Worm (Caenorhabditis elegans) whole organism, late embryonic: Measurements from ENCODE around the gene ndua-8.

Experiments
- C08G9.2 ChIP-seq: sonication (generic microtip); optimal IDR thresholded peaks from 2 replicates; lab custom pipeline; 2016; ENCODE audit warnings: mild to moderate bottlenecking, missing genetic modification characterization, moderate library complexity, missing compliant biosample characterization
- T23F11.4 ChIP-seq: fragments of 200-800 bp; sonication (Bioruptor generic); optimal IDR thresholded peaks from 2 replicates; lab custom pipeline; 2018; ENCODE audit warnings: mild to moderate bottlenecking, missing genetic modification characterization, missing compliant biosample characterization
- ahr-1 ChIP-seq: sonication (generic microtip); optimal IDR thresholded peaks from 2 replicates; lab custom pipeline; 2016; ENCODE audit warnings: missing genetic modification characterization, missing compliant biosample characterization
- ceh-14 ChIP-seq: sonication (generic microtip); optimal IDR thresholded peaks from 2 replicates; lab custom pipeline; 2016; ENCODE audit warnings: missing genotype, missing genetic modification characterization, missing compliant biosample characterization
- ceh-18 ChIP-seq: sonication (generic microtip); optimal IDR thresholded peaks from 2 replicates; lab custom pipeline; 2016; ENCODE audit warnings: missing genetic modification characterization, missing compliant biosample characterization
- ceh-19 ChIP-seq: fragments of 200-800 bp; sonication (Bioruptor generic); optimal IDR thresholded peaks from 2 replicates; lab custom pipeline; 2018; ENCODE audit warnings: mild to moderate bottlenecking, missing genetic modification characterization, missing compliant biosample characterization
- ceh-2 ChIP-seq: sonication (generic microtip); optimal IDR thresholded peaks from 2 replicates; lab custom pipeline; 2016; ENCODE audit warnings: missing genotype, missing genetic modification characterization, missing compliant biosample characterization
- ceh-24 ChIP-seq: sonication (generic microtip); optimal IDR thresholded peaks from 2 replicates; lab custom pipeline; 2016; ENCODE audit warnings: mild to moderate bottlenecking, missing genetic modification characterization, missing compliant biosample characterization
- ceh-30 ChIP-seq: fragments of 150-350 bp; optimal IDR thresholded peaks from 2 replicates; lab custom pipeline; 2014; ENCODE audit warnings: missing biosample characterization, missing genetic modification characterization
- ceh-31 ChIP-seq: sonication (generic microtip); optimal IDR thresholded peaks from 2 replicates; lab custom pipeline; 2016; ENCODE audit warnings: missing genetic modification characterization, missing compliant biosample characterization
- ceh-34 ChIP-seq: sonication (generic microtip); optimal IDR thresholded peaks from 2 replicates; lab custom pipeline; 2016; ENCODE audit warnings: mild to moderate bottlenecking, missing genetic modification characterization, missing compliant biosample characterization
- ceh-45 ChIP-seq: fragments of 200-800 bp; sonication (Bioruptor generic); IDR thresholded peaks from 2 replicates; pipeline ENCODE4 v1.3.6; 2022; ENCODE audit warnings: missing genetic modification reagents, missing genetic modification characterization, missing compliant biosample characterization
- ceh-48 ChIP-seq: sonication (generic microtip); optimal IDR thresholded peaks from 2 replicates; lab custom pipeline; 2016; ENCODE audit warnings: missing genetic modification characterization, inconsistent platforms, missing compliant biosample characterization
- ceh-6 ChIP-seq: fragments of 200-800 bp; sonication (Bioruptor generic); optimal IDR thresholded peaks from 2 replicates; lab custom pipeline; 2018; ENCODE audit warnings: mild to moderate bottlenecking, missing genetic modification characterization, missing compliant biosample characterization
- ceh-9 ChIP-seq: sonication (generic microtip); optimal IDR thresholded peaks from 2 replicates; lab custom pipeline; 2016; ENCODE audit warnings: mild to moderate bottlenecking, missing genetic modification characterization, inconsistent platforms, missing compliant biosample characterization
- ets-4 ChIP-seq: sonication (generic microtip); optimal IDR thresholded peaks from 2 replicates; lab custom pipeline; 2016; ENCODE audit warnings: missing genetic modification characterization, missing compliant biosample characterization
- eyg-1 ChIP-seq: sonication (generic microtip); optimal IDR thresholded peaks from 2 replicates; lab custom pipeline; 2016; ENCODE audit warnings: missing genotype, missing genetic modification characterization, missing compliant biosample characterization
- fax-1 ChIP-seq: sonication (generic microtip); optimal IDR thresholded peaks from 2 replicates; lab custom pipeline; 2016; ENCODE audit warnings: missing genotype, missing genetic modification characterization, missing compliant biosample characterization
- fkh-10 ChIP-seq: fragments of 150-350 bp; optimal IDR thresholded peaks from 2 replicates; lab custom pipeline; 2014; ENCODE audit warnings: missing biosample characterization, missing genetic modification reagents, missing genetic modification characterization
- fkh-6 ChIP-seq: sonication (generic microtip); optimal IDR thresholded peaks from 2 replicates; lab custom pipeline; 2016; ENCODE audit warnings: missing genetic modification characterization, missing compliant biosample characterization
- gmeb-2 ChIP-seq: sonication (generic microtip); optimal IDR thresholded peaks from 2 replicates; lab custom pipeline; 2016; ENCODE audit warnings: missing genetic modification characterization, inconsistent platforms, missing compliant biosample characterization
- hlh-30 ChIP-seq: sonication (generic microtip); optimal IDR thresholded peaks from 2 replicates; lab custom pipeline; 2017; ENCODE audit warnings: antibody characterized with exemption, missing genetic modification characterization, missing compliant biosample characterization; ENCODE audit not compliant: insufficient read depth
- hlh-8 ChIP-seq: sonication (generic microtip); optimal IDR thresholded peaks from 2 replicates; lab custom pipeline; 2016; ENCODE audit warnings: missing genotype, missing genetic modification characterization, missing compliant biosample characterization
- lin-11 ChIP-seq: fragments of 200-800 bp; sonication (Bioruptor generic); optimal IDR thresholded peaks from 2 replicates; lab custom pipeline; 2018; ENCODE audit warnings: mild to moderate bottlenecking, missing genetic modification characterization, missing compliant biosample characterization
- madf-2 ChIP-seq: sonication (generic microtip); optimal IDR thresholded peaks from 2 replicates; lab custom pipeline; 2017; ENCODE audit warnings: missing genetic modification characterization, missing compliant biosample characterization
- nfya-1 ChIP-seq: sonication (generic microtip); optimal IDR thresholded peaks from 2 replicates; lab custom pipeline; 2017; ENCODE audit warnings: missing genetic modification characterization, mild to moderate bottlenecking, missing compliant biosample characterization, antibody characterized with exemption, moderate library complexity
- nhr-11 ChIP-seq: fragments of 150-350 bp; optimal IDR thresholded peaks from 2 replicates; lab custom pipeline; 2014; ENCODE audit warnings: missing biosample characterization, missing genetic modification characterization
- nhr-232 ChIP-seq: sonication (generic microtip); optimal IDR thresholded peaks from 2 replicates; lab custom pipeline; 2016; ENCODE audit warnings: missing genetic modification characterization, missing compliant biosample characterization
- npax-4 ChIP-seq: sonication (generic microtip); optimal IDR thresholded peaks from 2 replicates; lab custom pipeline; 2016; ENCODE audit warnings: missing genetic modification characterization, missing compliant biosample characterization
- pag-3 ChIP-seq: sonication (generic microtip); optimal IDR thresholded peaks from 2 replicates; lab custom pipeline; 2016; ENCODE audit warnings: missing compliant biosample characterization, missing genetic modification characterization, borderline replicate concordance
- pqm-1 ChIP-seq: sonication (generic microtip); optimal IDR thresholded peaks from 2 replicates; lab custom pipeline; 2016; ENCODE audit warnings: missing genetic modification characterization, missing compliant biosample characterization
- pros-1 ChIP-seq: fragments of 150-350 bp; optimal IDR thresholded peaks from 2 replicates; lab custom pipeline; 2014; ENCODE audit warnings: missing biosample characterization, missing genetic modification reagents, missing genetic modification characterization
- ref-2 ChIP-seq: sonication (generic microtip); optimal IDR thresholded peaks from 2 replicates; lab custom pipeline; 2016; ENCODE audit warnings: missing genetic modification characterization, missing compliant biosample characterization
- sdc-2 ChIP-seq: sonication (generic microtip); optimal IDR thresholded peaks from 2 replicates; lab custom pipeline; 2016; ENCODE audit warnings: missing genotype, missing genetic modification characterization, missing compliant biosample characterization
- sox-2 ChIP-seq: fragments of 200-800 bp; sonication (Bioruptor generic); IDR thresholded peaks from 2 replicates; pipeline ENCODE4 v1.3.6; 2022; ENCODE audit warnings: missing genetic modification reagents, missing genetic modification characterization, missing compliant biosample characterization
- syd-9 ChIP-seq: sonication (generic microtip); optimal IDR thresholded peaks from 2 replicates; lab custom pipeline; 2016; ENCODE audit warnings: mild to moderate bottlenecking, missing genetic modification characterization, moderate library complexity, missing compliant biosample characterization
- tbx-2 ChIP-seq: sonication (generic microtip); optimal IDR thresholded peaks from 2 replicates; lab custom pipeline; 2016; ENCODE audit warnings: missing genetic modification characterization, missing compliant biosample characterization
- tbx-7 ChIP-seq: sonication (generic microtip); optimal IDR thresholded peaks from 2 replicates; lab custom pipeline; 2016; ENCODE audit warnings: missing genotype, missing genetic modification characterization, missing compliant biosample characterization
- unc-3 ChIP-seq, 2 experiments: fragments of 200-800 bp in 1 of 2; sonication (Bioruptor generic) in 1 of 2; sonication (generic microtip) in 1 of 2; conservative IDR thresholded peaks in 1 of 2; optimal IDR thresholded peaks in 1 of 2; 2 replicates each; pipeline versions ENCODE4 v1.3.6 to Lab custom; 2016 to 2022; ENCODE audit warnings: missing compliant biosample characterization in 2 of 2, missing genetic modification characterization in 2 of 2, missing genetic modification reagents in 1 of 2
- unc-42 ChIP-seq: sonication (generic microtip); optimal IDR thresholded peaks from 2 replicates; lab custom pipeline; 2016; ENCODE audit warnings: missing genotype, missing genetic modification characterization, missing compliant biosample characterization
- unc-55 ChIP-seq: sonication (generic microtip); optimal IDR thresholded peaks from 2 replicates; lab custom pipeline; 2017; ENCODE audit warnings: missing biosample characterization, missing genetic modification reagents, missing genetic modification characterization
- zip-5 ChIP-seq: sonication (generic microtip); optimal IDR thresholded peaks from 2 replicates; lab custom pipeline; 2016; ENCODE audit warnings: missing genetic modification characterization, missing compliant biosample characterization
- ztf-16 ChIP-seq: sonication (generic microtip); optimal IDR thresholded peaks from 2 replicates; lab custom pipeline; 2017; ENCODE audit warnings: missing genetic modification characterization, missing compliant biosample characterization

ndua-8 gene

ce11 chrIII:2532716-2533115, 3.9 kb downstream of the ndua-8 start:
- TF ChIP-seq pqm-1 = no peak
- TF ChIP-seq syd-9 (tag; lab: Kevin White, UChicago) = peak; percentile 48
- TF ChIP-seq ceh-31 (tag; lab: Kevin White, UChicago) = peak; percentile 79
- peak; percentile 89 for TF ChIP-seq hlh-30 (tag; lab: Kevin White, UChicago)
- no peak for TF ChIP-seq madf-2
- no peak for TF ChIP-seq zip-5 (tag; lab: Kevin White, UChicago)
- no peak for TF ChIP-seq ahr-1 (tag; lab: Kevin White, UChicago)
- peak; percentile 69 for TF ChIP-seq unc-42 (tag; lab: Kevin White, UChicago)
- peak; percentile 70 for TF ChIP-seq nfya-1
- peak; percentile 38 for TF ChIP-seq ceh-19
- peak; percentile 7 for TF ChIP-seq unc-55
- peak; percentile 58 for TF ChIP-seq ref-2
- peak; percentile 25 for TF ChIP-seq ceh-14
- no peak for TF ChIP-seq nhr-232 (tag; lab: Kevin White, UChicago)
- no peak for TF ChIP-seq ceh-30
- peak; percentile 35 for TF ChIP-seq ceh-18 (tag; lab: Kevin White, UChicago)
- TF ChIP-seq ceh-48 (tag; lab: Kevin White, UChicago) = peak; percentile 92
- TF ChIP-seq C08G9.2 (tag; lab: Kevin White, UChicago) = peak; percentile 30
- no peak for TF ChIP-seq hlh-8 (tag; lab: Kevin White, UChicago)
- TF ChIP-seq sdc-2 (tag; lab: Kevin White, UChicago) = peak; percentile 6
- no peak for TF ChIP-seq npax-4 (tag; lab: Kevin White, UChicago)
- TF ChIP-seq tbx-2 (tag; lab: Kevin White, UChicago) = peak; percentile 56
- TF ChIP-seq ceh-34 = peak; percentile 28
- TF ChIP-seq gmeb-2 (tag; lab: Kevin White, UChicago) = no peak
- no peak for TF ChIP-seq fax-1 (tag; lab: Kevin White, UChicago)

- peak; percentile 54 for TF ChIP-seq ceh-14
- peak; percentile 23 for TF ChIP-seq C08G9.2 (tag; lab: Kevin White, UChicago)
- TF ChIP-seq fkh-10 (GFP tag; lab: Kevin White, UChicago) = no peak
- peak; percentile 49 for TF ChIP-seq syd-9 (tag; lab: Kevin White, UChicago)
- peak; percentile 22 for TF ChIP-seq tbx-2 (tag; lab: Kevin White, UChicago)
- TF ChIP-seq ceh-2 (tag; lab: Kevin White, UChicago) = peak; percentile 7
- peak; percentile 34 for TF ChIP-seq ceh-18 (tag; lab: Kevin White, UChicago)
- no peak for TF ChIP-seq nhr-232 (tag; lab: Kevin White, UChicago)
- peak; percentile 43 for TF ChIP-seq nfya-1
- peak; percentile 52 for TF ChIP-seq ceh-34
- peak; percentile 19 for TF ChIP-seq ceh-19
- peak; percentile 48 for TF ChIP-seq unc-42 (tag; lab: Kevin White, UChicago)
- no peak for TF ChIP-seq ceh-6 (GFP tag; lab: Kevin White, UChicago)
- peak; percentile 68 for TF ChIP-seq ceh-31 (tag; lab: Kevin White, UChicago)
- no peak for TF ChIP-seq pag-3 (tag; lab: Kevin White, UChicago)
- TF ChIP-seq ceh-48 (tag; lab: Kevin White, UChicago) = peak; percentile 86
- peak; percentile 58 for TF ChIP-seq ref-2
- TF ChIP-seq tbx-7 (tag; lab: Kevin White, UChicago) = peak; percentile 3
- no peak for TF ChIP-seq ahr-1 (tag; lab: Kevin White, UChicago)
- no peak for TF ChIP-seq nhr-11
Observed at ce11 chrIII:2535122-2535521, 6.3 kb downstream of the ndua-8 start.

ce11 chrIII:2540520-2540919, 11.7 kb downstream of the ndua-8 start:
- TF ChIP-seq hlh-30 (tag; lab: Kevin White, UChicago) (no peak), ceh-34 (no peak), ref-2 (no peak), fax-1 (tag; lab: Kevin White, UChicago) (no peak), pros-1 (tag; lab: Kevin White, UChicago) (no peak), T23F11.4 (GFP tag; lab: Kevin White, UChicago) (no peak), fkh-6 (tag; lab: Kevin White, UChicago) (no peak), ets-4 (tag; lab: Kevin White, UChicago) (no peak), nhr-11 (no peak), lin-11 (tag; lab: Kevin White, UChicago) (no peak), tbx-2 (tag; lab: Kevin White, UChicago) (no peak), unc-3 (GFP tag; conservative IDR thresholded peaks at IDR 0.05; lab: Robert Waterston, UW) (no peak), unc-3 (tag; optimal IDR thresholded peaks at IDR 0.05; lab: Kevin White, UChicago) (no peak), ceh-9 (tag; lab: Kevin White, UChicago) (no peak), ceh-45 (no peak), ceh-24 (no peak), nhr-232 (tag; lab: Kevin White, UChicago) (no peak), sox-2 (GFP tag; lab: Robert Waterston, UW) (no peak), ztf-16 (tag; lab: Kevin White, UChicago) (no peak), eyg-1 (tag; lab: Kevin White, UChicago) (no peak), pag-3 (tag; lab: Kevin White, UChicago) (no peak)
